Fruit fly (Drosophila melanogaster) whole organism, embryonic: ENCODE results near the gene Ae2.
A peak's percentile ranks its signal among the peaks of the same experiment; 100 is the strongest.

Source experiments
- Asciz ChIP-seq: fragments of 200-800 bp; sonication (Bioruptor generic); optimal IDR thresholded peaks from 2 replicates; lab custom pipeline; 2017; ENCODE audit warnings: missing biosample characterization, mild to moderate bottlenecking, missing genetic modification characterization, missing genetic modification reagents
- Bteb2 ChIP-seq: fragments of 200-800 bp; sonication (Bioruptor generic); optimal IDR thresholded peaks from 2 replicates; lab custom pipeline; 2016; ENCODE audit warnings: missing biosample characterization, missing genetic modification characterization
- CG10209 ChIP-seq: fragments of 200-800 bp; sonication (Bioruptor generic); optimal IDR thresholded peaks from 3 replicates; lab custom pipeline; 2017; ENCODE audit warnings: missing biosample characterization, mild to moderate bottlenecking, missing genetic modification characterization, missing genetic modification reagents
- CG10321 ChIP-seq: fragments of 200-800 bp; sonication (Bioruptor generic); IDR thresholded peaks from 2 replicates; pipeline ENCODE4 v1.3.6; 2022; ENCODE audit warnings: missing biosample characterization, missing genetic modification characterization
- CG11696 ChIP-seq: fragments of 200-800 bp; sonication (Bioruptor generic); IDR thresholded peaks from 2 replicates; pipeline ENCODE4 v1.3.6; 2022; ENCODE audit warnings: missing biosample characterization, missing genetic modification characterization
- CG12155 ChIP-seq: fragments of 200-800 bp; sonication (Bioruptor generic); optimal IDR thresholded peaks from 3 replicates; lab custom pipeline; 2016; ENCODE audit warnings: missing biosample characterization, missing genetic modification characterization
- CG13775 ChIP-seq: fragments of 200-800 bp; sonication (Bioruptor generic); optimal IDR thresholded peaks from 3 replicates; lab custom pipeline; 2017; ENCODE audit warnings: missing biosample characterization, mild to moderate bottlenecking, missing genetic modification characterization
- CG1602 ChIP-seq: fragments of 200-800 bp; sonication (Bioruptor generic); optimal IDR thresholded peaks from 3 replicates; lab custom pipeline; 2016; ENCODE audit warnings: missing biosample characterization, missing genetic modification characterization
- CG17385 ChIP-seq: fragments of 200-800 bp; sonication (Bioruptor generic); optimal IDR thresholded peaks from 3 replicates; lab custom pipeline; 2018; ENCODE audit warnings: missing biosample characterization, mild to moderate bottlenecking, missing genetic modification characterization
- CG2129 ChIP-seq: fragments of 200-800 bp; sonication (Bioruptor generic); IDR thresholded peaks from 2 replicates; pipeline ENCODE4 v1.3.6; 2022; ENCODE audit warnings: missing biosample characterization, missing genetic modification characterization; ENCODE audit not compliant: partially characterized antibody
- CG30431 ChIP-seq: fragments of 200-800 bp; sonication (Bioruptor generic); optimal IDR thresholded peaks from 2 replicates; lab custom pipeline; 2017; ENCODE audit warnings: missing biosample characterization, missing genetic modification characterization
- CG31224 ChIP-seq: fragments of 200-800 bp; sonication (Bioruptor generic); IDR thresholded peaks from 2 replicates; pipeline ENCODE4 v1.3.6; 2022; ENCODE audit warnings: missing biosample characterization, missing genetic modification characterization
- CG31388 ChIP-seq: fragments of 200-800 bp; sonication (Bioruptor generic); optimal IDR thresholded peaks from 2 replicates; lab custom pipeline; 2016; ENCODE audit warnings: missing biosample characterization, missing genetic modification characterization
- CG32767 ChIP-seq: fragments of 200-800 bp; sonication (Bioruptor generic); IDR thresholded peaks from 2 replicates; pipeline ENCODE4 v1.3.6; 2022; ENCODE audit warnings: missing biosample characterization, missing genetic modification characterization
- CG33213 ChIP-seq: fragments of 200-800 bp; sonication (Bioruptor generic); optimal IDR thresholded peaks from 3 replicates; lab custom pipeline; 2016; ENCODE audit warnings: missing biosample characterization, missing genetic modification characterization
- CG4282 ChIP-seq: fragments of 200-800 bp; sonication (Bioruptor generic); optimal IDR thresholded peaks from 2 replicates; lab custom pipeline; 2016; ENCODE audit warnings: missing biosample characterization, missing genetic modification characterization
- CG6689 ChIP-seq: fragments of 200-800 bp; sonication (Bioruptor generic); IDR thresholded peaks from 2 replicates; pipeline ENCODE4 v1.3.6; 2022; ENCODE audit warnings: missing biosample characterization, missing genetic modification characterization
- CG6791 ChIP-seq: fragments of 200-800 bp; sonication (Bioruptor generic); IDR thresholded peaks from 3 replicates; pipeline ENCODE4 v1.3.6; 2022; ENCODE audit warnings: missing biosample characterization, missing genetic modification characterization; ENCODE audit not compliant: partially characterized antibody
- CG7357 ChIP-seq: fragments of 200-800 bp; sonication (Bioruptor generic); IDR thresholded peaks from 3 replicates; pipeline ENCODE4 v1.3.6; 2022; ENCODE audit warnings: missing biosample characterization, missing genetic modification characterization
- CG7839 ChIP-seq: fragments of 200-800 bp; sonication (Bioruptor generic); optimal IDR thresholded peaks from 3 replicates; lab custom pipeline; 2018; ENCODE audit warnings: missing biosample characterization, mild to moderate bottlenecking, missing genetic modification characterization, moderate library complexity
- CG8290 ChIP-seq, 3 experiments: fragments of 200-800 bp; sonication (Bioruptor generic); optimal IDR thresholded peaks; 2 replicates each; lab custom pipeline; 2016 to 2019; ENCODE audit warnings: missing biosample characterization in 3 of 3, missing genetic modification characterization in 3 of 3, mild to moderate bottlenecking in 2 of 3, moderate library complexity in 1 of 3
- CG8388 ChIP-seq: fragments of 200-800 bp; sonication (Bioruptor generic); optimal IDR thresholded peaks from 2 replicates; lab custom pipeline; 2019; ENCODE audit warnings: missing biosample characterization, mild to moderate bottlenecking, missing genetic modification characterization, moderate library complexity
- CG9727 ChIP-seq: fragments of 200-800 bp; sonication (Bioruptor generic); optimal IDR thresholded peaks from 3 replicates; lab custom pipeline; 2017; ENCODE audit warnings: missing biosample characterization, mild to moderate bottlenecking, missing genetic modification characterization
- Camta ChIP-seq: fragments of 200-800 bp; sonication (Bioruptor generic); optimal IDR thresholded peaks from 2 replicates; lab custom pipeline; 2016; ENCODE audit warnings: missing biosample characterization, missing genetic modification characterization
- Eip74EF ChIP-seq, 2 experiments: fragments of 200-800 bp in 1 of 2; fragments of >200 bp in 1 of 2; sonication (Bioruptor generic) in 1 of 2; optimal IDR thresholded peaks; 2 replicates each; lab custom pipeline; 2017 to 2019; ENCODE audit warnings: missing biosample characterization in 2 of 2, missing genetic modification characterization in 2 of 2, mild to moderate bottlenecking in 1 of 2, moderate library complexity in 1 of 2
- GATAe ChIP-seq: fragments of 200-800 bp; sonication (Bioruptor generic); conservative IDR thresholded peaks from 2 replicates; pipeline ENCODE4 v1.3.6; 2022; ENCODE audit warnings: missing biosample characterization, missing genetic modification characterization
- Gsc ChIP-seq: fragments of 200-800 bp; sonication (Bioruptor generic); IDR thresholded peaks from 2 replicates; pipeline ENCODE4 v1.3.6; 2022; ENCODE audit warnings: missing biosample characterization, missing genetic modification characterization
- Gug ChIP-seq: fragments of 200-800 bp; sonication (Bioruptor generic); IDR thresholded peaks from 4 replicates; pipeline ENCODE4 v1.3.6; 2022; ENCODE audit warnings: missing biosample characterization, missing genetic modification characterization
- Hey ChIP-seq: fragments of 200-800 bp; sonication (Bioruptor generic); optimal IDR thresholded peaks from 3 replicates; lab custom pipeline; 2018; ENCODE audit warnings: missing biosample characterization, mild to moderate bottlenecking, missing genetic modification characterization
- Mad ChIP-seq: fragments of 200-800 bp; sonication (Bioruptor generic); optimal IDR thresholded peaks from 2 replicates; lab custom pipeline; 2016; ENCODE audit warnings: missing biosample characterization, missing genetic modification characterization
- Med ChIP-seq: fragments of 200-800 bp; sonication (Bioruptor generic); peaks from one replicate; lab custom pipeline; 2016; ENCODE audit warnings: missing biosample characterization, missing genetic modification characterization, mild to moderate bottlenecking, inconsistent platforms, moderate library complexity
- PHDP ChIP-seq: fragments of 200-800 bp; sonication (Bioruptor generic); optimal IDR thresholded peaks from 3 replicates; lab custom pipeline; 2018; ENCODE audit warnings: missing biosample characterization, mild to moderate bottlenecking, missing genetic modification characterization, moderate library complexity
- Scr ChIP-seq: fragments of 200-800 bp; sonication (Bioruptor generic); IDR thresholded peaks from 2 replicates; pipeline ENCODE4 v1.3.6; 2022; ENCODE audit warnings: missing biosample characterization, missing genetic modification characterization; ENCODE audit not compliant: partially characterized antibody
- Xbp1 ChIP-seq: fragments of 200-800 bp; sonication (Bioruptor generic); optimal IDR thresholded peaks from 3 replicates; lab custom pipeline; 2016; ENCODE audit warnings: missing biosample characterization, mild to moderate bottlenecking, missing genetic modification characterization
- ap ChIP-seq: fragments of 200-800 bp; sonication (Bioruptor generic); IDR thresholded peaks from 2 replicates; pipeline ENCODE4 v1.3.6; 2022; ENCODE audit warnings: missing biosample characterization, missing genetic modification characterization
- az2 ChIP-seq: fragments of 200-800 bp; sonication (Bioruptor generic); optimal IDR thresholded peaks from 3 replicates; lab custom pipeline; 2016; ENCODE audit warnings: missing biosample characterization, missing genetic modification characterization
- chif ChIP-seq, 2 experiments: fragments of 200-800 bp; sonication (Bioruptor generic); optimal IDR thresholded peaks; 3 replicates each; lab custom pipeline; 2016; ENCODE audit warnings: missing biosample characterization in 2 of 2, missing genetic modification characterization in 2 of 2
- dati ChIP-seq: fragments of 200-800 bp; sonication (Bioruptor generic); IDR thresholded peaks from 2 replicates; pipeline ENCODE4 v1.3.6; 2022; ENCODE audit warnings: missing biosample characterization, missing genetic modification characterization
- fu2 ChIP-seq: fragments of 200-800 bp; sonication (Bioruptor generic); optimal IDR thresholded peaks from 2 replicates; lab custom pipeline; 2016; ENCODE audit warnings: missing biosample characterization, missing genetic modification characterization
- gem ChIP-seq: fragments of 200-800 bp; sonication (Bioruptor generic); optimal IDR thresholded peaks from 2 replicates; lab custom pipeline; 2019; ENCODE audit warnings: missing biosample characterization, mild to moderate bottlenecking, missing genetic modification characterization, moderate library complexity
- ham ChIP-seq: fragments of 200-800 bp; sonication (Bioruptor generic); IDR thresholded peaks from 2 replicates; pipeline ENCODE4 v1.3.6; 2022; ENCODE audit warnings: missing biosample characterization, missing genetic modification characterization
- lmd ChIP-seq: fragments of 200-800 bp; sonication (Bioruptor generic); IDR thresholded peaks from 2 replicates; pipeline ENCODE4 v1.3.6; 2022; ENCODE audit warnings: missing biosample characterization, missing genetic modification characterization
- sima ChIP-seq: fragments of 200-800 bp; sonication (Bioruptor generic); optimal IDR thresholded peaks from 2 replicates; lab custom pipeline; 2016; ENCODE audit warnings: missing biosample characterization, missing genetic modification characterization
- slp2 ChIP-seq: fragments of 200-800 bp; sonication (Bioruptor generic); optimal IDR thresholded peaks from 2 replicates; lab custom pipeline; 2016; ENCODE audit warnings: missing biosample characterization, missing genetic modification characterization
- tll ChIP-seq, 2 experiments: fragments of 200-800 bp in 1 of 2; fragments of >200 bp in 1 of 2; sonication (Bioruptor generic) in 1 of 2; optimal IDR thresholded peaks; 2 replicates each; lab custom pipeline; 2017 to 2019; ENCODE audit warnings: missing biosample characterization in 2 of 2, missing genetic modification characterization in 2 of 2, mild to moderate bottlenecking in 1 of 2, moderate library complexity in 1 of 2
- unc-4 ChIP-seq: fragments of 200-800 bp; sonication (Bioruptor generic); IDR thresholded peaks from 2 replicates; pipeline ENCODE4 v1.3.6; 2022; ENCODE audit warnings: missing biosample characterization, missing genetic modification characterization; ENCODE audit not compliant: partially characterized antibody
- usp ChIP-seq: fragments of >200 bp; optimal IDR thresholded peaks from 2 replicates; lab custom pipeline; 2017; ENCODE audit warnings: missing biosample characterization, missing genetic modification characterization
- wor ChIP-seq: fragments of 200-800 bp; sonication (Bioruptor generic); IDR thresholded peaks from 2 replicates; pipeline ENCODE4 v1.3.6; 2022; ENCODE audit warnings: missing biosample characterization, missing genetic modification characterization
- zen ChIP-seq: fragments of 200-800 bp; sonication (Bioruptor generic); optimal IDR thresholded peaks from 3 replicates; lab custom pipeline; 2018; ENCODE audit warnings: missing biosample characterization, mild to moderate bottlenecking, missing genetic modification characterization, moderate library complexity
- zfh1 ChIP-seq: fragments of 200-800 bp; sonication (Bioruptor generic); IDR thresholded peaks from 3 replicates; pipeline ENCODE4 v1.3.6; 2022; ENCODE audit warnings: missing biosample characterization, missing genetic modification characterization

Gene Ae2

dm6 chr3L:9723108-9723507 lies 40.2 kb upstream of the Ae2 start, which contains the start of the genes nbs and defl (continued):
- TF ChIP-seq Asciz (no peak), wor (GFP tag; lab: Robert Waterston, UW) (no peak), gem (tag; lab: Kevin White, UChicago) (no peak), ap (GFP tag; lab: Robert Waterston, UW) (no peak), CG8290 (GFP tag; optimal IDR thresholded peaks at IDR 0.05; lab: Kevin White, UChicago) (peak; percentile 70), CG8290 (tag; optimal IDR thresholded peaks at IDR 0.05; lab: Kevin White, UChicago) (no peak), CG6689 (peak; percentile 68), tll (GFP tag; optimal IDR thresholded peaks at IDR 0.05; lab: Kevin White, UChicago) (no peak), slp2 (GFP tag; lab: Kevin White, UChicago) (peak; percentile 61), lmd (peak; percentile 83), unc-4 (GFP tag; lab: Robert Waterston, UW) (peak; percentile 63; the same call in 1 of the 2 replicates), zfh1 (GFP tag; lab: Robert Waterston, UW) (peak; percentile 69; the same call in 2 of the 3 replicates), CG8388 (GFP tag; lab: Kevin White, UChicago) (peak; percentile 23), GATAe (GFP tag; lab: Robert Waterston, UW) (peak; percentile 73), Bteb2 (GFP tag; lab: Kevin White, UChicago) (peak; percentile 54), CG30431 (no peak), fu2 (peak; percentile 71), usp (GFP tag; lab: Kevin White, UChicago) (no peak), Gsc (GFP tag; lab: Robert Waterston, UW) (no peak), Xbp1 (GFP tag; lab: Kevin White, UChicago) (peak; percentile 82), CG31224 (GFP tag; lab: Robert Waterston, UW) (peak; percentile 46), CG31388 (GFP tag; lab: Kevin White, UChicago) (no peak), CG10209 (peak; percentile 40), CG12155 (peak; percentile 69), CG32767 (GFP tag; lab: Robert Waterston, UW) (peak; percentile 53; the same call in 1 of the 2 replicates), Med (GFP tag; lab: Kevin White, UChicago) (peak; percentile 93), CG10321 (GFP tag; lab: Robert Waterston, UW) (no peak), az2 (GFP tag; lab: Kevin White, UChicago) (peak; percentile 64), CG7839 (tag; lab: Kevin White, UChicago) (no peak), Camta (peak; percentile 86), Eip74EF (GFP tag; optimal IDR thresholded peaks at IDR 0.05; lab: Kevin White, UChicago) (no peak), Scr (GFP tag; lab: Robert Waterston, UW) (peak; percentile 65), ham (GFP tag; lab: Robert Waterston, UW) (no peak), chif (GFP tag; optimal IDR thresholded peaks at IDR 0.05; lab: Kevin White, UChicago) (peak; percentile 52 to 69), sima (no peak), CG9727 (GFP tag; lab: Kevin White, UChicago) (peak; percentile 44), Gug (GFP tag; lab: Robert Waterston, UW) (peak; percentile 61; the same call in 3 of the 4 replicates), CG6791 (GFP tag; lab: Robert Waterston, UW) (no peak), Mad (GFP tag; lab: Kevin White, UChicago) (peak; percentile 62), Hey (tag; lab: Kevin White, UChicago) (no peak), CG11696 (GFP tag; lab: Robert Waterston, UW) (no peak), CG17385 (GFP tag; lab: Kevin White, UChicago) (peak; percentile 94), CG13775 (GFP tag; lab: Kevin White, UChicago) (peak; percentile 39), PHDP (peak; percentile 56), CG33213 (GFP tag; lab: Kevin White, UChicago) (no peak), CG7357 (GFP tag; lab: Robert Waterston, UW) (0 out of 3 replicates have a peak, but pooled peaks have one; percentile 55), dati (GFP tag; lab: Robert Waterston, UW) (no peak), CG2129 (GFP tag; lab: Robert Waterston, UW) (no peak), CG4282 (GFP tag; lab: Kevin White, UChicago) (no peak), CG1602 (GFP tag; lab: Kevin White, UChicago) (peak; percentile 70), zen (tag; lab: Kevin White, UChicago) (peak; percentile 71)
